Worm (Caenorhabditis elegans): Measurements from ENCODE around the gene cht-1.

cht-1 gene

DNA sequence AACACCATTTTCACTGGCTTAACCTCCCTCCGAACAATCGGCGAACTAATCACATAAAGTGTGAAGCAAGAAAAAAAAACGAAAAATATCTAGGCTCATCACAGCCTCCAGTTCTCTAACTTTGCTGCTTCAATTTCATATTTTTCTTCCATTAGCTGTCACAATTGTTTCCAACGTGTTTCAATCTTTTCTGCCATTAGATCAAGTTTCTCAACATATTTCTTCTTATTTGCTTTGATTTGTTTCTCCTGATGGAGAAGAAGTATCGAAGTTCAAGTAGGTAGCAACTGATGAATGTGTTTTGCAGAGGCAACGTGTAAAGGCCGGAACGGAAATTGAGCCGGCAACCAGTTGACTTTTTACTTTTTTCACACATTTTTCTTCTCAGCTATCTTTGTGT, 19.6 kb downstream of the cht-1 start, which contains the start of gene ZK563.7:
Gene ZK563.7 (plus strand): TSS at position 301 of the 400 bp plus-strand sequence.
- TF ChIP-seq syd-9 (tag; optimal IDR thresholded peaks at IDR 0.05) (no peak), ama-1 (optimal IDR thresholded peaks at IDR 0.05) (no peak), zip-5 (tag; optimal IDR thresholded peaks at IDR 0.05) (no peak), hlh-8 (tag; optimal IDR thresholded peaks at IDR 0.05) (no peak), ets-4 (tag; optimal IDR thresholded peaks at IDR 0.05) (no peak), ceh-45 (GFP tag; IDR thresholded peaks at IDR 0.05) (no peak), ceh-9 (tag; optimal IDR thresholded peaks at IDR 0.05) (no peak), unc-55 (GFP tag; optimal IDR thresholded peaks at IDR 0.05) (no peak), elt-2 (tag; optimal IDR thresholded peaks at IDR 0.05) (no peak), hlh-6 (tag; optimal IDR thresholded peaks at IDR 0.05) (no peak)

DNA sequence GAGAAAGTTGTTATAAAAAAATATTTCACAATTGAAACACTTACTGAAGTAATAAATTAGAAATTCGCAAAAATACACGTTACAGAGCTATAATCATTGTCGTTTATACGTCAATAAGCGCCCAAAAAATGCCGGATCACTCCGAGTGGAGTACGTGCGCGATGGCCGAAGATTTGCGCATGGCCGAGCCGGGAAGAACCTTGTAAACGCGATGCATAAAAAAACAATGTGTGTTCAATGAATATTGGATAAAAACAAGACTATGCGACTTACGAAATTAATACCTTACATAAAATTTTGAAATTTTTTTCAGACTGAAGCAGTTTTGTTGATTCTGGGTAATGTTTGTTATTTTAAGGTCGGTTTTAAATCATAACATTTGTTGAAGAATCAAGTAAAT, 20.7 kb downstream of the cht-1 start, which contains the start of gene sorf-1:
Gene sorf-1 (minus strand): TSS at position 135 of the 400 bp plus-strand sequence.
- TF ChIP-seq K02D7.2 (tag; optimal IDR thresholded peaks at IDR 0.05) (no peak), ceh-34 (tag; optimal IDR thresholded peaks at IDR 0.05) (no peak), hlh-13 (GFP tag; optimal IDR thresholded peaks at IDR 0.05) (no peak), C08G9.2 (tag; optimal IDR thresholded peaks at IDR 0.05) (peak; percentile 79), pax-1 (tag; optimal IDR thresholded peaks at IDR 0.05) (no peak), zip-5 (tag; optimal IDR thresholded peaks at IDR 0.05) (peak; percentile 56), rnt-1 (tag; optimal IDR thresholded peaks at IDR 0.05) (no peak), pag-3 (tag; optimal IDR thresholded peaks at IDR 0.05; ENCODE audit: borderline replicate concordance) (no peak), fkh-10 (GFP tag; optimal IDR thresholded peaks at IDR 0.05) (no peak), unc-42 (tag; optimal IDR thresholded peaks at IDR 0.05) (no peak), fkh-6 (tag; optimal IDR thresholded peaks at IDR 0.05) (no peak), ceh-14 (tag; optimal IDR thresholded peaks at IDR 0.05) (no peak), unc-3 (GFP tag; conservative IDR thresholded peaks at IDR 0.05) (no peak), unc-3 (tag; optimal IDR thresholded peaks at IDR 0.05) (no peak), lim-6 (tag; optimal IDR thresholded peaks at IDR 0.05) (no peak), F13H6.1 (tag; optimal IDR thresholded peaks at IDR 0.05) (no peak), ceh-30 (tag; optimal IDR thresholded peaks at IDR 0.05) (no peak), ttx-3 (tag; optimal IDR thresholded peaks at IDR 0.05) (no peak), lin-11 (tag; optimal IDR thresholded peaks at IDR 0.05) (no peak), hlh-6 (tag; optimal IDR thresholded peaks at IDR 0.05) (no peak), hlh-8 (tag; optimal IDR thresholded peaks at IDR 0.05) (peak; percentile 1), ceh-6 (GFP tag; optimal IDR thresholded peaks at IDR 0.05) (no peak), ceh-18 (tag; optimal IDR thresholded peaks at IDR 0.05) (no peak), fax-1 (tag; optimal IDR thresholded peaks at IDR 0.05) (no peak), ceh-31 (tag; optimal IDR thresholded peaks at IDR 0.05) (peak; percentile 76), madf-2 (tag; optimal IDR thresholded peaks at IDR 0.05) (no peak), pros-1 (tag; optimal IDR thresholded peaks at IDR 0.05) (no peak), hlh-15 (tag; optimal IDR thresholded peaks at IDR 0.05) (no peak), odd-2 (tag; optimal IDR thresholded peaks at IDR 0.05) (no peak), ceh-19 (GFP tag; optimal IDR thresholded peaks at IDR 0.05) (no peak), ceh-48 (tag; optimal IDR thresholded peaks at IDR 0.05) (no peak), dve-1 (tag; optimal IDR thresholded peaks at IDR 0.05) (no peak), eyg-1 (tag; optimal IDR thresholded peaks at IDR 0.05) (no peak), K09A11.1 (tag; optimal IDR thresholded peaks at IDR 0.05; ENCODE audit: insufficient read depth) (no peak), nhr-232 (tag; optimal IDR thresholded peaks at IDR 0.05) (no peak), sox-4 (tag; optimal IDR thresholded peaks at IDR 0.05) (no peak), sdc-2 (tag; optimal IDR thresholded peaks at IDR 0.05) (no peak), mec-3 (tag; optimal IDR thresholded peaks at IDR 0.05; ENCODE audit: borderline replicate concordance) (no peak), elt-4 (tag; optimal IDR thresholded peaks at IDR 0.05) (no peak), ceh-24 (tag; optimal IDR thresholded peaks at IDR 0.05) (no peak), npax-4 (tag; optimal IDR thresholded peaks at IDR 0.05) (no peak), sox-2 (GFP tag; IDR thresholded peaks at IDR 0.05) (no peak), unc-86 (tag; optimal IDR thresholded peaks at IDR 0.05) (no peak), C38D4.7 (GFP tag; optimal IDR thresholded peaks at IDR 0.05) (no peak), unc-55 (GFP tag; optimal IDR thresholded peaks at IDR 0.05) (no peak), pha-2 (tag; optimal IDR thresholded peaks at IDR 0.05) (no peak)
